Worm (Caenorhabditis elegans): ENCODE results near the gene D2023.3.
"Not testable (repeated sequence)": the region's sequence is repeated elsewhere in the genome, so short reads cannot be mapped to it uniquely, and the experiment has no call there.

Gene D2023.3

DNA sequence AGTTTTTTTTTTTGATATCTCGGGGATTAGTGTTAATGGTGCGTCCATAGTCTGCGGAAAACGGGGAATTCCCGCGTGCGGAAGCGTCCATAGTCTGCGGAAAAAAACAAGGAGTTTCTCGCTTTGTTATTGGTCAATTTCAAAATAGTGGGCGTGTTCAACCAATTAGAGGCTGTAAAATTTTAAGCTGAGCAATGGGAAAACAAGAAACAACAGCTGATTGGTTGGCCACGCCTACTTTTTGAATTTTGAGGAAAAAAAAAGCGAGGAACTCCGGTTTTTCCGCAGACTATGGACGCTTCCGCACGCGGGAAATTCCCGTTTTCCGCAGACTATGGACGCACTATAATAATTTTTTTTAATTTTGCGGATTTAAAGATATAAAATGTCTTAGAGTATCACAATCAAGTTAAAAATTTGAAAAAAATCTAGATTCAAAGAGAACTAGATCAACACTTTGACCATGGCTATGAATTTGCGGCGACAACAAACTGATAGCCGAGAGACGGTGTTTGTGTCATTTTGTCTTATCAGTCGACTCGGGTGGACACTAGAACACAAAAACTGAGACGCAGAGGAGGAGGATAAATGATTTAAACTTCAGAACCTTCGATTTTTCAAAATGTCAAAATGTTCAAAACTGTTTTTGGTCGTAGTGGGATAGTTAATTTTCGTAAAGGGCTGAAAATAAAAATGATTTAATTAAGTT, 11.5 kb upstream of the D2023.3 start:
- TF ChIP-seq dve-1 (tag; optimal IDR thresholded peaks at IDR 0.05; ENCODE audit: insufficient read depth), result peak; percentile 63
- 0 out of 2 replicates have a peak, but pooled peaks have one; percentile 22 for TF ChIP-seq lin-38 (GFP tag; IDR thresholded peaks at IDR 0.05)
- TF ChIP-seq nhr-28 (tag; optimal IDR thresholded peaks at IDR 0.05), result peak; percentile 62
- peak; percentile 0 for TF ChIP-seq ama-1 (optimal IDR thresholded peaks at IDR 0.05)
- not testable (repeated sequence) for TF ChIP-seq daf-16 (GFP tag; optimal IDR thresholded peaks at IDR 0.05)
- TF ChIP-seq daf-16 (tag; optimal IDR thresholded peaks at IDR 0.05), result peak; percentile 34
- TF ChIP-seq dmd-6 (GFP tag; IDR thresholded peaks at IDR 0.05), result peak; percentile 41

DNA sequence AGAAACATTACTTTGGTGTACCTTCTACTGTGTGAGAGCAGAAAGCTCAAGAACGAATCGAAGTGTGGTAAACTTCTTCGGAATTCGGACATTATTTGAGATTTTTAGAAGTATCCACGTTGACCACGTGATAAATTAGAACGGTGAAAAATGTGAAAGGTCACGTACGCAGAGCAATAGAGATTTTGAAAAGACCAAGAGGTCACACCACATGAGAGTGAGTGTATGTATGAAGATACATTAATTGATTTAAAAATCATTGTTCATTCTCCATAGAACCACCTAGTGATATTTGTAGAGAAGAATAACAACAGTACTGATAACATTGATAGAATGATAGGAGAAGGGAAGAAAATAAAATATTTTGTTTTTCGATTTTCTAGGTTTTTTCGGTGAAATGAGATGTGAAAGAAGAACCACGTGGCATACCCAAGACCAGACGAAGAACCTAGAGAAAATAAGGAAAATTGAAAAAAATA, 10.7 kb upstream of the D2023.3 start, which contains the start of gene pyc-1:
TSS of gene pyc-1 (minus strand) at position 69 of the 479 bp plus-strand sequence.
- TF ChIP-seq zfp-2 (tag; optimal IDR thresholded peaks at IDR 0.05) (no peak), unc-62 (GFP tag; optimal IDR thresholded peaks at IDR 0.05 in 1 of 2) (peak in 1 of 2 experiments; percentile 49), unc-62 (tag; optimal IDR thresholded peaks at IDR 0.05) (no peak), dve-1 (tag; optimal IDR thresholded peaks at IDR 0.05; ENCODE audit: insufficient read depth) (peak; percentile 76), lin-38 (GFP tag; IDR thresholded peaks at IDR 0.05) (peak; percentile 28), F44E2.7 (GFP tag; IDR thresholded peaks at IDR 0.05) (no peak), aha-1 (tag) (peak; percentile 92), dmd-6 (GFP tag; IDR thresholded peaks at IDR 0.05) (peak; percentile 47), T20F7.1 (GFP tag; optimal IDR thresholded peaks at IDR 0.05) (peak; percentile 66), ceh-32 (tag; optimal IDR thresholded peaks at IDR 0.05; ENCODE audit: poor library complexity) (no peak), zip-2 (tag; optimal IDR thresholded peaks at IDR 0.05) (peak; percentile 21), daf-12 (tag; optimal IDR thresholded peaks at IDR 0.05) (no peak), lim-7 (GFP tag; IDR thresholded peaks at IDR 0.05) (no peak), ceh-82 (tag; optimal IDR thresholded peaks at IDR 0.05) (no peak), nhr-237 (tag; optimal IDR thresholded peaks at IDR 0.05) (no peak), hlh-30 (tag; optimal IDR thresholded peaks at IDR 0.05; ENCODE audit: insufficient read depth) (peak; percentile 71), jun-1 (tag; optimal IDR thresholded peaks at IDR 0.05) (no peak), mxl-3 (GFP tag; optimal IDR thresholded peaks at IDR 0.05) (peak; percentile 15), nhr-28 (tag; optimal IDR thresholded peaks at IDR 0.05) (peak; percentile 84), dmd-8 (GFP tag; IDR thresholded peaks at IDR 0.05) (no peak), daf-8 (GFP tag; IDR thresholded peaks at IDR 0.05) (no peak), nhr-102 (tag; optimal IDR thresholded peaks at IDR 0.05) (no peak), nhr-6 (tag; optimal IDR thresholded peaks at IDR 0.05) (peak; percentile 47), unc-39 (tag; optimal IDR thresholded peaks at IDR 0.05) (no peak), lsy-2 (tag; optimal IDR thresholded peaks at IDR 0.05) (peak in 1 of 2 experiments; percentile 51), nhr-77 (tag; optimal IDR thresholded peaks at IDR 0.05) (peak; percentile 90), hlh-11 (tag; optimal IDR thresholded peaks at IDR 0.05) (peak; percentile 66), nhr-42 (GFP tag; IDR thresholded peaks at IDR 0.05) (no peak), zip-11 (GFP tag; IDR thresholded peaks at IDR 0.05) (no peak), egl-43 (GFP tag; IDR thresholded peaks at IDR 0.05) (no peak), nhr-11 (tag; optimal IDR thresholded peaks at IDR 0.05) (peak; percentile 23), mdl-1 (tag; optimal IDR thresholded peaks at IDR 0.05) (peak in 1 of 2 experiments; percentile 47), mdt-29 (GFP tag; IDR thresholded peaks at IDR 0.05) (peak; percentile 23; the same call in 1 of the 2 replicates), tra-1 (GFP tag; IDR thresholded peaks at IDR 0.05) (no peak), zfp-3 (GFP tag; conservative IDR thresholded peaks at IDR 0.05) (peak; percentile 64), mes-2 (tag; optimal IDR thresholded peaks at IDR 0.05; ENCODE audit: poor library complexity, severe bottlenecking) (no peak), hif-1 (tag; optimal IDR thresholded peaks at IDR 0.05) (peak; percentile 74 to 95), ctbp-1 (GFP tag; IDR thresholded peaks at IDR 0.05) (no peak), lin-1 (GFP tag; IDR thresholded peaks at IDR 0.05) (0 out of 2 replicates have a peak, but pooled peaks have one; percentile 12), ZK546.5 (tag; optimal IDR thresholded peaks at IDR 0.05) (no peak), zag-1 (tag; optimal IDR thresholded peaks at IDR 0.05) (no peak), ces-1 (GFP tag; optimal IDR thresholded peaks at IDR 0.05) (no peak), tag-97 (GFP tag; IDR thresholded peaks at IDR 0.05) (no peak), mep-1 (tag; optimal IDR thresholded peaks at IDR 0.05) (peak; percentile 71), nhr-10 (tag; optimal IDR thresholded peaks at IDR 0.05) (peak; percentile 90)

Data from whole organism, L4 larva.